Fruit fly (Drosophila melanogaster): ENCODE measurements around the gene CG8565.

- TF ChIP-seq spab (GFP tag; optimal IDR thresholded peaks at IDR 0.05) (no peak), Hr39 (GFP tag; optimal IDR thresholded peaks at IDR 0.05) (no peak), ss (GFP tag; optimal IDR thresholded peaks at IDR 0.05) (no peak), CG32006 (GFP tag; optimal IDR thresholded peaks at IDR 0.05) (no peak), CG11902 (GFP tag; optimal IDR thresholded peaks at IDR 0.05) (no peak)
These were observed 20.7 kb upstream of the CG8565 start for dm6 chrX:15816905-15817304.
